Worm (Caenorhabditis elegans) whole organism, L3 larva: ENCODE measurements around the gene tbc-3.

Experiments used
- R02D3.7 ChIP-seq: fragments of 150-350 bp; optimal IDR thresholded peaks from 2 replicates; lab custom pipeline; 2014; ENCODE audit warnings: missing biosample characterization, missing genetic modification characterization
- ama-1 ChIP-seq: fragments of 150-350 bp; optimal IDR thresholded peaks from 2 replicates; lab custom pipeline; 2018
- fkh-2 ChIP-seq: fragments of 150-350 bp; optimal IDR thresholded peaks from 2 replicates; lab custom pipeline; 2014; ENCODE audit warnings: missing biosample characterization, missing genetic modification reagents, missing genetic modification characterization
- fos-1 ChIP-seq: fragments of 150-350 bp; optimal IDR thresholded peaks from 2 replicates; lab custom pipeline; 2014; ENCODE audit warnings: missing biosample characterization, missing genetic modification characterization
- lin-39 ChIP-seq: fragments of 150-350 bp; optimal IDR thresholded peaks from 2 replicates; lab custom pipeline; 2018; ENCODE audit warnings: missing biosample characterization, missing genetic modification reagents, missing genetic modification characterization
- mml-1 ChIP-seq: fragments of 150-350 bp; sonication (generic microtip); optimal IDR thresholded peaks from 3 replicates; lab custom pipeline; 2014; ENCODE audit warnings: missing biosample characterization, missing genetic modification characterization
- nfya-1 ChIP-seq: sonication (generic microtip); optimal IDR thresholded peaks from 2 replicates; lab custom pipeline; 2017; ENCODE audit warnings: missing genetic modification characterization, mild to moderate bottlenecking, missing compliant biosample characterization, antibody characterized with exemption, moderate library complexity; ENCODE audit not compliant: insufficient read depth
- nhr-237 ChIP-seq: fragments of 150-350 bp; optimal IDR thresholded peaks from 2 replicates; lab custom pipeline; 2014; ENCODE audit warnings: missing biosample characterization, missing genetic modification characterization
- pqm-1 ChIP-seq: fragments of 150-350 bp; optimal IDR thresholded peaks from 2 replicates; lab custom pipeline; 2017; ENCODE audit warnings: missing biosample characterization, missing genetic modification characterization, inconsistent platforms
- snpc-4 ChIP-seq: fragments of 150-350 bp; optimal IDR thresholded peaks from 2 replicates; lab custom pipeline; 2014; ENCODE audit warnings: missing biosample characterization, missing genetic modification characterization
- tbx-2 ChIP-seq: sonication (generic microtip); optimal IDR thresholded peaks from 2 replicates; lab custom pipeline; 2016; ENCODE audit warnings: mild to moderate bottlenecking, missing genetic modification characterization, missing compliant biosample characterization

ce11 chrIV:9872786-9873185 lies 26.0 kb upstream of the tbc-3 start:
- no peak for TF ChIP-seq mml-1 (tag; lab: Kevin White, UChicago)
- TF ChIP-seq lin-39 (tag; lab: Kevin White, UChicago) = peak; percentile 1
- TF ChIP-seq fos-1 = no peak
- TF ChIP-seq fkh-2 = no peak
- TF ChIP-seq R02D3.7 (tag; lab: Kevin White, UChicago) = no peak
- no peak for TF ChIP-seq nhr-237 (tag; lab: Kevin White, UChicago)
- peak; percentile 77 for TF ChIP-seq pqm-1 (tag; lab: Kevin White, UChicago)
- no peak for TF ChIP-seq ama-1
- TF ChIP-seq snpc-4 (tag; lab: Kevin White, UChicago) = no peak
- peak; percentile 57 for TF ChIP-seq nfya-1 (tag; lab: Kevin White, UChicago)
- TF ChIP-seq tbx-2 (tag; lab: Kevin White, UChicago) = no peak
